Worm (Caenorhabditis elegans): ENCODE measurements around the gene C31H1.2.
A peak's percentile ranks its signal among the peaks of the same experiment; 100 is the strongest.

The C31H1.2 gene

DNA sequence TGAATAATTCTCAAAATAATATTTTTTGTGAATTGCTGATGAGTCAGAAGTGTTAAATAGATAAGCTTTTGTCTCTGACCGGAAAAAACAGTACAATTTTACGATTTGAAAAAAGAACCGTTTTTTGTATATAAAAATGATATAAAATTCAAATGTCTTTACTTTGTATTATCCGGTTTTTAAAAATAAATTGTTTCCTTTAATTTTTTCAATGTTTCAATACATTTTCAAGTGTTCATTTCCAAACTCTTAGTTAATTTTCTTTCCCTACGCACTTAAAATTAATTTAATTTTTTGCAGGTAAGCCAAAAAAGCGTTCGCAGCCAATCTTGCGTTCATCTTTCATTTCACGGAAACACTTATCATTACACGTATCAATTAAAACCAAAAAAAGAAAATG, 33.4 kb downstream of the C31H1.2 start, which contains the start of gene egal-1:
Gene egal-1, plus strand, starts transcription at position 301 of the 400 bp plus-strand sequence.
- TF ChIP-seq R02D3.7 (tag; optimal IDR thresholded peaks at IDR 0.05) (no peak), skn-1 (tag; optimal IDR thresholded peaks at IDR 0.05) (no peak), nhr-6 (tag; optimal IDR thresholded peaks at IDR 0.05) (no peak), lin-39 (tag; optimal IDR thresholded peaks at IDR 0.05) (no peak), snpc-4 (tag; optimal IDR thresholded peaks at IDR 0.05) (no peak), Y55F3AM.14 (GFP tag; optimal IDR thresholded peaks at IDR 0.05) (no peak), ztf-4 (tag; optimal IDR thresholded peaks at IDR 0.05) (no peak), nhr-21 (tag; optimal IDR thresholded peaks at IDR 0.05) (no peak), blmp-1 (tag; optimal IDR thresholded peaks at IDR 0.05; ENCODE audit: insufficient read depth) (no peak), nhr-237 (tag; optimal IDR thresholded peaks at IDR 0.05) (no peak), gmeb-1 (tag; optimal IDR thresholded peaks at IDR 0.05) (no peak)

DNA sequence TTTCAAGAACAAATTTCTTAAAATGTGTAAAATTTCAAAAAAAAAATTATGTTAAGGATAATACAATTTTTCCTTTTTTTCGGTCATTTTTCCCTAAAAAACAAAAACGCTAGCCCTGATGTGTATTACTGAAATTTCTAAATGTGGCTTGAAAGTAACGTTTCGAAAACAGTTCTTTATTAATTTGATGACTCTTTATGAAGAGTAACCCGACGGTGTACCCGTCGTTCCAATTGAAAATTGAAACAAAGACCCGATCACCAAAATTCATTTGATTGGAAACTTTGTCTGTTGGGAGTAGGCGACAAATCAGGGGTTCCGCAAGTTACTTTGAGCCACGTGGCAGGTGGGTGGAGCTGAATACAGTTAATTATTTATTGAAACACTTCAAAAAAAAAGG, 41.7 kb downstream of the C31H1.2 start:
- no peak for TF ChIP-seq unc-55 (GFP tag; optimal IDR thresholded peaks at IDR 0.05)
- TF ChIP-seq nhr-6 (tag; optimal IDR thresholded peaks at IDR 0.05): no peak
- no peak for TF ChIP-seq elt-3 (tag; optimal IDR thresholded peaks at IDR 0.05)
- no peak for TF ChIP-seq nhr-77 (tag; optimal IDR thresholded peaks at IDR 0.05)
- TF ChIP-seq dmd-4 (tag; optimal IDR thresholded peaks at IDR 0.05): no peak
- TF ChIP-seq mbf-1 (tag; optimal IDR thresholded peaks at IDR 0.05): no peak
- no peak for TF ChIP-seq unc-39 (tag; optimal IDR thresholded peaks at IDR 0.05)
- TF ChIP-seq elt-1 (tag; optimal IDR thresholded peaks at IDR 0.05): no peak
- no peak for TF ChIP-seq sem-4 (tag; optimal IDR thresholded peaks at IDR 0.05)
- TF ChIP-seq ama-1 (optimal IDR thresholded peaks at IDR 0.05): no peak
- no peak for TF ChIP-seq blmp-1 (tag; optimal IDR thresholded peaks at IDR 0.05; ENCODE audit: insufficient read depth)
- TF ChIP-seq lsy-2 (tag; optimal IDR thresholded peaks at IDR 0.05): no peak
- TF ChIP-seq sma-3 (GFP tag; optimal IDR thresholded peaks at IDR 0.05): no peak

DNA sequence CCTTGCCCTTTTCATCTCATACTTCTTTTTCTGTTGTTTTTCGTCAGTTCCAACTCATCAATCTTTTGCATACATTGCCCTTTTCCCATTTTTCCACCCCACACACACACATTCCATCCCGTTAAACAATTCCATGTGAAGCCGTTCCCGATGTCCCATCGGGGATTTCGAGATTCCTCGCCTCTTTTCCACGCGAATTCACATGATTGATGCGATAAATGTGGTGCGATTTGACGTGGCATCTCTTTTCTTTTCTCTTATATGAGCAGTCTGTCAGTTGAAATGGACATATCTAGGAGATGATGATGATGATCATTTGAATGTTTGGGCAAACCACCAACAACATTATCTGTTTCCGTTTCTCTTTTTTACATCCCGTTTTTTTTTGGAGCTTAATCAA, 43.1 kb downstream of the C31H1.2 start:
- TF ChIP-seq crh-2 (tag; optimal IDR thresholded peaks at IDR 0.05): peak; percentile 62
- peak; percentile 71 for TF ChIP-seq mab-5 (tag; optimal IDR thresholded peaks at IDR 0.05)
- TF ChIP-seq ceh-16 (tag; optimal IDR thresholded peaks at IDR 0.05): no peak
- no peak for TF ChIP-seq lsy-2 (tag; optimal IDR thresholded peaks at IDR 0.05)
- TF ChIP-seq nhr-10 (tag; optimal IDR thresholded peaks at IDR 0.05): no peak
- no peak for TF ChIP-seq nhr-6 (tag; optimal IDR thresholded peaks at IDR 0.05)

DNA sequence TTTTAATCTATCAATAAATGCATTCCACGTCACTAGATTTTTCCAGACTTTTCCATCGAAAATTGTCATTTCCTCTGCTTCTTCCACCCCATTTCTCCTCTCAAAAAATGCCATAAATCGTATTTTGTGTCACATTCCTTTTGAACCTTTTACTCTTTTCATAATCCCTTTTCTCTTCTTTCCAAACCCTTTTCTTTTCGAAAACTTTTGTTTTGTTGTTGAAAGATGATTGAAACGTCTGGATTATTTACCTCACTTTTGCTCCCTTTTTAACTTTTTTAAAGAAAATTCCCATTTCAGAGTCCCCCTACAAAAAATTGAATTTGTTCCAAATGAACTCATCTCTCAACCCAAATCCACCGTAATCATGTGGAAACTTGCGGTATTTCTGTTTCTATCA, 48.1 kb downstream of the C31H1.2 start, which contains the start of gene C06E7.2:
Gene C06E7.2, plus strand, starts transcription at position 301 of the 400 bp plus-strand sequence.
- peak; percentile 59 for TF ChIP-seq mab-5 (tag; optimal IDR thresholded peaks at IDR 0.05)
- no peak for TF ChIP-seq gmeb-1 (tag; optimal IDR thresholded peaks at IDR 0.05)
- TF ChIP-seq unc-55 (GFP tag; optimal IDR thresholded peaks at IDR 0.05): peak; percentile 68
- no peak for TF ChIP-seq unc-39 (tag; optimal IDR thresholded peaks at IDR 0.05)

DNA sequence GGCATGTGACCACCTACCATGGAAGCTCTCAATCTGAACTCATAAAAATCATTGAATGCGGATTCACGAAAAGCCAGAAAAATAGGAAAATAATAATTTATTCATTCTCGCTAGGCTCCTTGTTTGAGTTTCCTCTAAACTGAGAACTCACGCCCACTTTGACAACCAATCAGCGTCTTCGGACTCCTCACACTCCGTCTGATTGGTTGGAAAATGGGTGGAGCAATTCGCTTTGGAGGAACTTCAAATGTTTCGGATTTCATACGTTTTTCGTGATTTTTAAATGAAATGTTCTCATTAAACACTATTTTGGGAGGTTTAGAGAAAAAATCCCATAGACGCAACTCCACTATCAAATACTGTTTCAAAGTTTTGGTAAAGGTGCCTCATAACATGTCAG, 51.8 kb downstream of the C31H1.2 start:
- TF ChIP-seq mbf-1 (tag; optimal IDR thresholded peaks at IDR 0.05) (no peak), mab-5 (tag; optimal IDR thresholded peaks at IDR 0.05) (no peak), lin-11 (tag; optimal IDR thresholded peaks at IDR 0.05) (no peak), lin-13 (GFP tag; optimal IDR thresholded peaks at IDR 0.05) (no peak), elt-3 (tag; optimal IDR thresholded peaks at IDR 0.05) (no peak)
